Worm (Caenorhabditis elegans) whole organism, young adult: Measurements from ENCODE around the gene ZK287.1.

Experiments used
- nfya-1 ChIP-seq: sonication (generic microtip); optimal IDR thresholded peaks from 2 replicates; lab custom pipeline; 2017; ENCODE audit warnings: antibody characterized with exemption, missing compliant biosample characterization, missing genetic modification characterization, borderline replicate concordance; ENCODE audit not compliant: insufficient read depth
- pha-4 ChIP-seq: fragments of 150-350 bp; sonication (generic microtip); optimal IDR thresholded peaks from 2 replicates; lab custom pipeline; 2014; ENCODE audit warnings: missing biosample characterization, missing genetic modification reagents, missing genetic modification characterization

DNA sequence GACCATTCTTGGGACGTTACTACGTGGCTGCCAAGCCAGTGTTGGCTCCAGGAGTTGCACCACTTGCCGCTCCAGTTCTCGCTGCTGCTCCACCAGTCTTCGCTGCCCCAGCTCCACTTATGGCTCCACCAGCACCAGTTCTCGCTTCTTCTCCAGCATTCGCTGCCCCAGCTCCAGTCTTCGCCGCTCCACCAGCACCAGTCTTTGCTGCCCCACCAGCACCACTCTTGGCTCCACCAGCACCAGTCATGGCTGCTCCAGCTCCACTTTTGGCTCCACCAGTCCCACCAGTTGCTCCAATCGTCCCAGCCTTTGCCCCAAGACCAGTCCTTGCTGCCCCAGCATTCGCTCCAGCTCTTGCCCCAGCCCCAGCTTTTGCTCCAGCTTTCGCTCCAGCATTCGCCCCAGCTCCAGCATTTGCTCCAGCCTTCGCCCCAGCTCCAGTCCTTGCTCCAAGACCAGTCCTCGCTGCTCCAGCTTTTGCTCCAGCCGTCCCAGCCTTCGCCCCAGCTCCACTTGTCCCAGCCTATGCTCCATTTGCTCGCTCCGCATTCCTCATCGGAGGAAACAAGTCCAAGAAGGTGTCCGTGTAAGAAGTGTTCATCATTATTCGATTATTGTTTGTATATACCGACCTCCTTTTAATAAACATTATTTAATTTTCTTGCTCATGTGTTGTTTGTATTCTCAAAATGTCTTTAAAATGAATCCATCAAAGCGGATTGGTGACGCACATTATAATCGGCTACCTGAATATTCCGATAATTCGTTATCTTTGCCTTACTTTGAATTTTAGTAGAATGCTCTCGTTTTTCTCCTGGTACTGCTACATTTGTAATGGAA, 40.7 kb upstream of the ZK287.1 start, which contains the start of gene T06E4.7:
- TF ChIP-seq nfya-1 (tag; lab: Kevin White, UChicago) (no peak), pha-4 (tag; lab: Kevin White, UChicago) (no peak)
